Fruit fly (Drosophila melanogaster): Measurements from ENCODE around the gene CG31156.
A peak's percentile ranks its signal among the peaks of the same experiment; 100 is the strongest.

Gene CG31156

dm6 chr3R:22616211-22616610 is 2.8 kb upstream of the CG31156 start, which contains the start of gene CG31161:
TSS of gene CG31161 (plus strand) at chr3R:22616511.
- no peak for TF ChIP-seq dsf (GFP tag; optimal IDR thresholded peaks at IDR 0.05; ENCODE audit: borderline replicate concordance)
- no peak for TF ChIP-seq Vsx2 (GFP tag; optimal IDR thresholded peaks at IDR 0.05; ENCODE audit: partially characterized antibody)
- TF ChIP-seq Hnf4 (GFP tag; optimal IDR thresholded peaks at IDR 0.05) = no peak
- no peak for TF ChIP-seq Myc (optimal IDR thresholded peaks at IDR 0.05)
- TF ChIP-seq woc (GFP tag; optimal IDR thresholded peaks at IDR 0.05) = no peak
- TF ChIP-seq HLH106 (tag; optimal IDR thresholded peaks at IDR 0.05) = no peak
- TF ChIP-seq ey (GFP tag; optimal IDR thresholded peaks at IDR 0.05) = no peak
- TF ChIP-seq Mio (GFP tag; optimal IDR thresholded peaks at IDR 0.05) = no peak
- no peak for TF ChIP-seq dmrt93B (GFP tag; optimal IDR thresholded peaks at IDR 0.05)
- no peak for TF ChIP-seq jim (GFP tag; optimal IDR thresholded peaks at IDR 0.05)
- TF ChIP-seq CG9705 (GFP tag; optimal IDR thresholded peaks at IDR 0.05) = no peak

dm6 chr3R:22609185-22609584 is 4.3 kb downstream of the CG31156 start, which contains the start of gene CG13843:
TSS of gene CG13843 (plus strand) at chr3R:22609485.
- no peak for TF ChIP-seq Rel (GFP tag; optimal IDR thresholded peaks at IDR 0.05)
- TF ChIP-seq Rel (tag; optimal IDR thresholded peaks at IDR 0.05) = no peak
- TF ChIP-seq Myc (optimal IDR thresholded peaks at IDR 0.05) = no peak
- TF ChIP-seq OdsH (GFP tag; optimal IDR thresholded peaks at IDR 0.05) = no peak
- no peak for TF ChIP-seq GATAd (GFP tag; optimal IDR thresholded peaks at IDR 0.05)
- TF ChIP-seq N (GFP tag; optimal IDR thresholded peaks at IDR 0.05) = no peak
- no peak for TF ChIP-seq dsf (GFP tag; optimal IDR thresholded peaks at IDR 0.05; ENCODE audit: borderline replicate concordance)

- no peak for TF ChIP-seq N (GFP tag; optimal IDR thresholded peaks at IDR 0.05)
- peak; percentile 90 for TF ChIP-seq Dfd (GFP tag; optimal IDR thresholded peaks at IDR 0.05)
- TF ChIP-seq ey (GFP tag; optimal IDR thresholded peaks at IDR 0.05) = no peak
- no peak for TF ChIP-seq Sp1 (GFP tag; optimal IDR thresholded peaks at IDR 0.05)
- TF ChIP-seq Dif (GFP tag; optimal IDR thresholded peaks at IDR 0.05; ENCODE audit: partially characterized antibody) = no peak
- TF ChIP-seq sage (GFP tag; optimal IDR thresholded peaks at IDR 0.05) = no peak
- no peak for TF ChIP-seq tai (GFP tag; optimal IDR thresholded peaks at IDR 0.05)
These were observed 10.7 kb downstream of the CG31156 start for dm6 chr3R:22602783-22603182.

- TF ChIP-seq CG9705 (GFP tag; optimal IDR thresholded peaks at IDR 0.05) (no peak), Dfd (GFP tag; optimal IDR thresholded peaks at IDR 0.05) (no peak), N (GFP tag; optimal IDR thresholded peaks at IDR 0.05) (no peak)
These were observed 14.7 kb downstream of the CG31156 start for dm6 chr3R:22598759-22599158.

dm6 chr3R:22597344-22597954 is 16.0 kb downstream of the CG31156 start:
- TF ChIP-seq Hr83 (GFP tag; optimal IDR thresholded peaks at IDR 0.05; ENCODE audit: poor library complexity, severe bottlenecking) (no peak), HLH106 (tag; optimal IDR thresholded peaks at IDR 0.05) (peak; percentile 53), Rel (GFP tag; optimal IDR thresholded peaks at IDR 0.05) (no peak), Rel (tag; optimal IDR thresholded peaks at IDR 0.05) (no peak), Hnf4 (GFP tag; optimal IDR thresholded peaks at IDR 0.05) (no peak), CG32264 (GFP tag; optimal IDR thresholded peaks at IDR 0.05) (no peak), pan (optimal IDR thresholded peaks at IDR 0.05) (no peak)

- no peak for TF ChIP-seq sage (GFP tag; optimal IDR thresholded peaks at IDR 0.05)
- peak; percentile 54 for TF ChIP-seq Dfd (GFP tag; optimal IDR thresholded peaks at IDR 0.05)
These were observed 17.0 kb downstream of the CG31156 start for dm6 chr3R:22596450-22596849.

- TF ChIP-seq Myc (optimal IDR thresholded peaks at IDR 0.05) (no peak), h (GFP tag; optimal IDR thresholded peaks at IDR 0.05) (no peak), HLH106 (tag; optimal IDR thresholded peaks at IDR 0.05) (no peak), dmrt93B (GFP tag; optimal IDR thresholded peaks at IDR 0.05) (no peak), Rel (GFP tag; optimal IDR thresholded peaks at IDR 0.05) (no peak), Rel (tag; optimal IDR thresholded peaks at IDR 0.05) (no peak), ey (GFP tag; optimal IDR thresholded peaks at IDR 0.05) (no peak), sv (GFP tag; optimal IDR thresholded peaks at IDR 0.05) (no peak), Jra (GFP tag; optimal IDR thresholded peaks at IDR 0.05) (no peak), foxo (GFP tag; optimal IDR thresholded peaks at IDR 0.05) (no peak), N (GFP tag; optimal IDR thresholded peaks at IDR 0.05) (no peak), sage (GFP tag; optimal IDR thresholded peaks at IDR 0.05) (no peak), Dfd (GFP tag; optimal IDR thresholded peaks at IDR 0.05) (no peak), woc (GFP tag; optimal IDR thresholded peaks at IDR 0.05) (no peak), CG9705 (GFP tag; optimal IDR thresholded peaks at IDR 0.05) (no peak), Abd-B (GFP tag; optimal IDR thresholded peaks at IDR 0.05) (no peak), Dif (GFP tag; optimal IDR thresholded peaks at IDR 0.05; ENCODE audit: partially characterized antibody) (no peak), dl (GFP tag; optimal IDR thresholded peaks at IDR 0.05; ENCODE audit: insufficient read depth in 1 of 2, partially characterized antibody in 2 of 2) (no peak)
These were observed 18.1 kb downstream of the CG31156 start for dm6 chr3R:22595293-22595868.
